Fruit fly (Drosophila melanogaster): ENCODE results near the gene Sys1.

DNA sequence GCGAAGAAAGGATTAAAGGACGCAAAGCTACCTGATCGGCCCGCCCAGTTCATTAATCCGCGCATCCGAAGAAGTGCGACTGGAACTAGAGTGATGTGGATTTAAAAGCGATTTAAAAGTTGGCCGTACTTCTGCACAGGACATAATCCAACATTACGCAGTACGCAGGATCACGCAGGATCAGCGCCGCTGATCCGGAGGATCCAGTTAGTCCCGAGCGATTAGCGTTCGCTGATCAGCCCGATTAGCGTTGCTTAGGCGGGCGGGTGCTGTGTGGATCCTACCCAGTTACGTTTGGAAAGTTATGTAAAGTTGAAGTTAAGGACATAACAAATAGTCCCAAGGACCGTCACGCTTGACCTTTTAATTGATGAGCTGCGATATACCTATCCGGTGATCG, 46.6 kb downstream of the Sys1 start:
- TF ChIP-seq psq (optimal IDR thresholded peaks at IDR 0.05), result no peak
- no peak for TF ChIP-seq Myc (optimal IDR thresholded peaks at IDR 0.05)
- no peak for TF ChIP-seq Sin3A (optimal IDR thresholded peaks at IDR 0.05)
- TF ChIP-seq h (optimal IDR thresholded peaks at IDR 0.05), result no peak
- no peak for TF ChIP-seq insv (optimal IDR thresholded peaks at IDR 0.05)
